Worm (Caenorhabditis elegans) whole organism, L2 larva: ENCODE measurements around the gene srw-87.

ENCODE experiments used
- C34F6.9 ChIP-seq: fragments of 150-350 bp; optimal IDR thresholded peaks from 2 replicates; lab custom pipeline; 2014; ENCODE audit warnings: missing biosample characterization, missing genetic modification characterization
- F13H6.1 ChIP-seq: sonication (generic microtip); optimal IDR thresholded peaks from 2 replicates; lab custom pipeline; 2016; ENCODE audit warnings: missing genetic modification characterization, missing compliant biosample characterization
- R02D3.7 ChIP-seq: fragments of 150-350 bp; optimal IDR thresholded peaks from 2 replicates; lab custom pipeline; 2014; ENCODE audit warnings: missing biosample characterization, missing genetic modification characterization
- Y55F3AM.14 ChIP-seq: fragments of 200-800 bp; sonication (Bioruptor generic); optimal IDR thresholded peaks from 2 replicates; lab custom pipeline; 2018; ENCODE audit warnings: mild to moderate bottlenecking, missing genetic modification characterization, missing compliant biosample characterization
- ZK546.5 ChIP-seq: sonication (generic microtip); optimal IDR thresholded peaks from 2 replicates; lab custom pipeline; 2017; ENCODE audit warnings: missing biosample characterization, missing genetic modification characterization
- alr-1 ChIP-seq: fragments of 150-350 bp; optimal IDR thresholded peaks from 2 replicates; lab custom pipeline; 2014; ENCODE audit warnings: missing biosample characterization, missing genetic modification characterization
- aly-2 ChIP-seq: fragments of 150-350 bp; optimal IDR thresholded peaks from 2 replicates; lab custom pipeline; 2014; ENCODE audit warnings: missing biosample characterization, missing genetic modification characterization
- ama-1 ChIP-seq: fragments of 150-350 bp; optimal IDR thresholded peaks from 2 replicates; lab custom pipeline; 2018; ENCODE audit warnings: inconsistent platforms
- blmp-1 ChIP-seq: sonication (generic microtip); optimal IDR thresholded peaks from 2 replicates; lab custom pipeline; 2017; ENCODE audit warnings: missing genetic modification characterization, mild to moderate bottlenecking, missing compliant biosample characterization, antibody characterized with exemption, moderate library complexity; ENCODE audit not compliant: insufficient read depth
- ceh-16 ChIP-seq: fragments of 150-350 bp; optimal IDR thresholded peaks from 2 replicates; lab custom pipeline; 2014; ENCODE audit warnings: missing biosample characterization, missing genetic modification characterization
- ceh-82 ChIP-seq: fragments of 150-350 bp; optimal IDR thresholded peaks from 2 replicates; lab custom pipeline; 2014; ENCODE audit warnings: missing biosample characterization, missing genetic modification characterization
- crh-2 ChIP-seq: sonication (generic microtip); optimal IDR thresholded peaks from 2 replicates; lab custom pipeline; 2017; ENCODE audit warnings: missing biosample characterization, missing genetic modification characterization
- dmd-4 ChIP-seq: sonication (generic microtip); optimal IDR thresholded peaks from 2 replicates; lab custom pipeline; 2017; ENCODE audit warnings: missing biosample characterization, missing genetic modification characterization
- egl-27 ChIP-seq: sonication (generic microtip); optimal IDR thresholded peaks from 3 replicates; lab custom pipeline; 2017; ENCODE audit warnings: missing biosample characterization, missing genetic modification reagents, missing genetic modification characterization
- elt-1 ChIP-seq: fragments of 150-350 bp; optimal IDR thresholded peaks from 2 replicates; lab custom pipeline; 2014; ENCODE audit warnings: missing biosample characterization, missing genetic modification characterization
- elt-3 ChIP-seq: sonication (generic microtip); optimal IDR thresholded peaks from 2 replicates; lab custom pipeline; 2017; ENCODE audit warnings: missing biosample characterization, missing genetic modification characterization
- gmeb-1 ChIP-seq: fragments of 150-350 bp; optimal IDR thresholded peaks from 2 replicates; lab custom pipeline; 2014; ENCODE audit warnings: missing biosample characterization, missing genetic modification characterization
- lin-11 ChIP-seq: fragments of 150-350 bp; sonication (generic microtip); optimal IDR thresholded peaks from 2 replicates; lab custom pipeline; 2014; ENCODE audit warnings: missing biosample characterization, missing genetic modification characterization, inconsistent platforms, mixed read lengths
- lin-13 ChIP-seq: fragments of 150-350 bp; optimal IDR thresholded peaks from 2 replicates; lab custom pipeline; 2014; ENCODE audit warnings: missing biosample characterization, missing genetic modification reagents, missing genetic modification characterization
- lin-39 ChIP-seq: fragments of 150-350 bp; optimal IDR thresholded peaks from 2 replicates; lab custom pipeline; 2014; ENCODE audit warnings: missing biosample characterization, missing genetic modification reagents, missing genetic modification characterization
- lsy-2 ChIP-seq, 2 experiments: fragments of 150-350 bp in 1 of 2; sonication (generic microtip) in 1 of 2; optimal IDR thresholded peaks; 2 replicates each; lab custom pipeline; 2014 to 2017; ENCODE audit warnings: missing biosample characterization in 2 of 2, missing genetic modification characterization in 2 of 2
- mab-5 ChIP-seq: fragments of 150-350 bp; optimal IDR thresholded peaks from 2 replicates; lab custom pipeline; 2014; ENCODE audit warnings: missing biosample characterization, missing genetic modification characterization
- mbf-1 ChIP-seq: sonication (generic microtip); optimal IDR thresholded peaks from 2 replicates; lab custom pipeline; 2017; ENCODE audit warnings: missing biosample characterization, missing genetic modification characterization
- mdl-1 ChIP-seq, 2 experiments: fragments of 150-350 bp in 1 of 2; sonication (generic microtip) in 1 of 2; optimal IDR thresholded peaks; 2 replicates each; lab custom pipeline; 2017; ENCODE audit warnings: missing biosample characterization in 2 of 2, missing genetic modification characterization in 2 of 2
- nhr-10 ChIP-seq: sonication (generic microtip); optimal IDR thresholded peaks from 2 replicates; lab custom pipeline; 2017; ENCODE audit warnings: missing biosample characterization, missing genetic modification characterization
- nhr-11 ChIP-seq: fragments of 150-350 bp; optimal IDR thresholded peaks from 2 replicates; lab custom pipeline; 2014; ENCODE audit warnings: missing biosample characterization, missing genetic modification characterization
- nhr-12 ChIP-seq: fragments of 150-350 bp; optimal IDR thresholded peaks from 2 replicates; lab custom pipeline; 2014; ENCODE audit warnings: missing biosample characterization, missing genetic modification characterization
- nhr-129 ChIP-seq: fragments of 150-350 bp; optimal IDR thresholded peaks from 2 replicates; lab custom pipeline; 2014; ENCODE audit warnings: missing biosample characterization, missing genetic modification characterization
- nhr-21 ChIP-seq: fragments of 150-350 bp; optimal IDR thresholded peaks from 2 replicates; lab custom pipeline; 2014; ENCODE audit warnings: missing biosample characterization, missing genetic modification characterization
- nhr-23 ChIP-seq: fragments of 150-350 bp; optimal IDR thresholded peaks from 2 replicates; lab custom pipeline; 2014; ENCODE audit warnings: missing biosample characterization, missing genetic modification reagents, missing genetic modification characterization
- nhr-237 ChIP-seq: fragments of 150-350 bp; optimal IDR thresholded peaks from 2 replicates; lab custom pipeline; 2014; ENCODE audit warnings: missing biosample characterization, missing genetic modification characterization
- nhr-25 ChIP-seq: fragments of 150-350 bp; sonication (generic microtip); optimal IDR thresholded peaks from 3 replicates; lab custom pipeline; 2014; ENCODE audit warnings: missing biosample characterization, missing genetic modification characterization
- nhr-6 ChIP-seq: fragments of 150-350 bp; optimal IDR thresholded peaks from 2 replicates; lab custom pipeline; 2014; ENCODE audit warnings: missing biosample characterization, missing genetic modification characterization
- nhr-77 ChIP-seq: fragments of 150-350 bp; optimal IDR thresholded peaks from 2 replicates; lab custom pipeline; 2014; ENCODE audit warnings: missing biosample characterization, missing genetic modification characterization
- peb-1 ChIP-seq: fragments of 150-350 bp; optimal IDR thresholded peaks from 2 replicates; lab custom pipeline; 2014; ENCODE audit warnings: missing biosample characterization, missing genetic modification characterization
- sem-4 ChIP-seq: fragments of 150-350 bp; optimal IDR thresholded peaks from 2 replicates; lab custom pipeline; 2014; ENCODE audit warnings: missing biosample characterization, missing genetic modification reagents, missing genetic modification characterization
- skn-1 ChIP-seq: sonication (generic microtip); optimal IDR thresholded peaks from 2 replicates; lab custom pipeline; 2017; ENCODE audit warnings: missing biosample characterization, missing genetic modification characterization
- sma-3 ChIP-seq: sonication (generic microtip); optimal IDR thresholded peaks from 2 replicates; lab custom pipeline; 2016; ENCODE audit warnings: missing genetic modification reagents, missing genetic modification characterization, missing compliant biosample characterization
- sma-9 ChIP-seq, 2 experiments: fragments of 150-350 bp in 1 of 2; sonication (generic microtip) in 1 of 2; optimal IDR thresholded peaks; 2 replicates each; lab custom pipeline; 2014 to 2016; ENCODE audit warnings: missing genetic modification characterization in 2 of 2, mild to moderate bottlenecking in 1 of 2, missing biosample characterization in 1 of 2, missing compliant biosample characterization in 1 of 2, missing genetic modification reagents in 1 of 2, moderate library complexity in 1 of 2
- snpc-4 ChIP-seq: fragments of 150-350 bp; optimal IDR thresholded peaks from 2 replicates; lab custom pipeline; 2014; ENCODE audit warnings: missing biosample characterization, missing genetic modification characterization
- unc-39 ChIP-seq: fragments of 150-350 bp; optimal IDR thresholded peaks from 2 replicates; lab custom pipeline; 2014; ENCODE audit warnings: missing biosample characterization, missing genetic modification characterization
- unc-55 ChIP-seq: fragments of 150-350 bp; sonication (generic microtip); optimal IDR thresholded peaks from 3 replicates; lab custom pipeline; 2014; ENCODE audit warnings: missing biosample characterization, missing genetic modification reagents, missing genetic modification characterization
- unc-62 ChIP-seq: fragments of 150-350 bp; optimal IDR thresholded peaks from 2 replicates; lab custom pipeline; 2014; ENCODE audit warnings: missing biosample characterization, missing genetic modification reagents, missing genetic modification characterization
- zag-1 ChIP-seq: fragments of 150-350 bp; optimal IDR thresholded peaks from 2 replicates; lab custom pipeline; 2014; ENCODE audit warnings: missing biosample characterization, missing genetic modification characterization
- ztf-1 ChIP-seq: fragments of 200-800 bp; sonication (Bioruptor generic); conservative IDR thresholded peaks from 2 replicates; pipeline ENCODE4 v1.3.6; 2022; ENCODE audit warnings: missing genetic modification characterization, missing compliant biosample characterization
- ztf-11 ChIP-seq: sonication (generic microtip); optimal IDR thresholded peaks from 2 replicates; lab custom pipeline; 2017; ENCODE audit warnings: missing biosample characterization, missing genetic modification characterization
- ztf-4 ChIP-seq: fragments of 150-350 bp; optimal IDR thresholded peaks from 2 replicates; lab custom pipeline; 2014; ENCODE audit warnings: missing biosample characterization, missing genetic modification characterization

srw-87 gene

ce11 chrV:16352282-16352681, 15.9 kb downstream of the srw-87 start:
- TF ChIP-seq snpc-4 (peak; percentile 57), egl-27 (tag; lab: Kevin White, UChicago) (no peak), unc-62 (GFP tag; lab: Kevin White, UChicago) (no peak), C34F6.9 (tag; lab: Kevin White, UChicago) (peak; percentile 59), sma-9 (GFP tag; optimal IDR thresholded peaks at IDR 0.05; lab: Kevin White, UChicago) (peak; percentile 70), sma-9 (tag; optimal IDR thresholded peaks at IDR 0.05; lab: Kevin White, UChicago) (no peak), lsy-2 (tag; optimal IDR thresholded peaks at IDR 0.05; lab: Kevin White, UChicago) (peak in 1 of 2 experiments; percentile 55), ama-1 (lab: Kevin White, UChicago) (no peak), skn-1 (tag; lab: Kevin White, UChicago) (peak; percentile 34), nhr-129 (tag; lab: Kevin White, UChicago) (peak; percentile 68), mdl-1 (tag; optimal IDR thresholded peaks at IDR 0.05; lab: Kevin White, UChicago) (peak in 1 of 2 experiments; percentile 64), F13H6.1 (tag; lab: Kevin White, UChicago) (peak; percentile 56), gmeb-1 (tag; lab: Kevin White, UChicago) (peak; percentile 2), unc-55 (GFP tag; lab: Kevin White, UChicago) (peak; percentile 45)

ce11 chrV:16354675-16355074, 18.2 kb downstream of the srw-87 start:
- TF ChIP-seq nhr-129 (tag; lab: Kevin White, UChicago), result peak; percentile 3
- TF ChIP-seq elt-3 (tag; lab: Kevin White, UChicago), result no peak

- TF ChIP-seq ztf-11 (tag; lab: Kevin White, UChicago) (no peak), peb-1 (no peak), ama-1 (lab: Kevin White, UChicago) (peak; percentile 54), alr-1 (tag; lab: Kevin White, UChicago) (no peak), ceh-82 (tag; lab: Kevin White, UChicago) (no peak), lin-11 (peak; percentile 92), ZK546.5 (peak; percentile 30), R02D3.7 (no peak), mdl-1 (tag; optimal IDR thresholded peaks at IDR 0.05; lab: Kevin White, UChicago) (peak; percentile 85 to 87), nhr-11 (no peak), nhr-21 (tag; lab: Kevin White, UChicago) (peak; percentile 89), sma-9 (GFP tag; optimal IDR thresholded peaks at IDR 0.05; lab: Kevin White, UChicago) (peak; percentile 92), sma-9 (tag; optimal IDR thresholded peaks at IDR 0.05; lab: Kevin White, UChicago) (no peak), dmd-4 (tag; lab: Kevin White, UChicago) (no peak), lin-39 (tag; lab: Kevin White, UChicago) (no peak), Y55F3AM.14 (GFP tag; lab: Kevin White, UChicago) (peak; percentile 89), aly-2 (tag; lab: Kevin White, UChicago) (no peak), nhr-77 (tag; lab: Kevin White, UChicago) (no peak), elt-1 (tag; lab: Kevin White, UChicago) (no peak), nhr-23 (tag; lab: Kevin White, UChicago) (no peak), C34F6.9 (tag; lab: Kevin White, UChicago) (peak; percentile 95), lsy-2 (tag; optimal IDR thresholded peaks at IDR 0.05; lab: Kevin White, UChicago) (peak; percentile 57 to 88), elt-3 (tag; lab: Kevin White, UChicago) (no peak), nhr-237 (no peak), ceh-16 (tag; lab: Kevin White, UChicago) (peak; percentile 67), crh-2 (tag; lab: Kevin White, UChicago) (peak; percentile 93), nhr-12 (tag; lab: Kevin White, UChicago) (no peak), nhr-6 (tag; lab: Kevin White, UChicago) (peak; percentile 74), unc-39 (tag; lab: Kevin White, UChicago) (no peak), blmp-1 (tag; lab: Kevin White, UChicago) (peak; percentile 79), nhr-129 (tag; lab: Kevin White, UChicago) (peak; percentile 94), nhr-25 (peak; percentile 81), egl-27 (tag; lab: Kevin White, UChicago) (peak; percentile 80), ztf-4 (tag; lab: Kevin White, UChicago) (peak; percentile 57), sem-4 (peak; percentile 75), ztf-1 (GFP tag; lab: Robert Waterston, UW) (no peak), gmeb-1 (tag; lab: Kevin White, UChicago) (peak; percentile 76), skn-1 (tag; lab: Kevin White, UChicago) (no peak), snpc-4 (peak; percentile 80), unc-62 (GFP tag; lab: Kevin White, UChicago) (no peak), nhr-10 (tag; lab: Kevin White, UChicago) (no peak), lin-13 (peak; percentile 79), mab-5 (peak; percentile 1), sma-3 (GFP tag; lab: Kevin White, UChicago) (peak; percentile 87), zag-1 (peak; percentile 80), mbf-1 (no peak), F13H6.1 (tag; lab: Kevin White, UChicago) (peak; percentile 93), unc-55 (GFP tag; lab: Kevin White, UChicago) (peak; percentile 78)
These were observed 19.5 kb downstream of the srw-87 start for ce11 chrV:16355941-16356340.
